Worm (Caenorhabditis elegans) whole organism, L4 larva: ENCODE measurements around the gene F22E5.1.

Source experiments
- T26A8.4 ChIP-seq: fragments of 200-800 bp; sonication (Bioruptor generic); IDR thresholded peaks from 2 replicates; pipeline ENCODE4 v1.3.6; 2022; ENCODE audit warnings: missing genetic modification characterization, missing compliant biosample characterization
- ZK546.5 ChIP-seq, 2 experiments: sonication (generic microtip); optimal IDR thresholded peaks; 2 replicates each; lab custom pipeline; 2017; ENCODE audit warnings: missing biosample characterization in 2 of 2, missing genetic modification characterization in 2 of 2
- cey-2 ChIP-seq: sonication (generic microtip); optimal IDR thresholded peaks from 3 replicates; lab custom pipeline; 2017; ENCODE audit warnings: missing genetic modification characterization, mild to moderate bottlenecking, missing compliant biosample characterization, antibody characterized with exemption, borderline replicate concordance; ENCODE audit not compliant: insufficient read depth
- daf-16 ChIP-seq, 3 experiments: sonication (generic microtip); optimal IDR thresholded peaks; 2 replicates each; lab custom pipeline; 2016 to 2017; ENCODE audit warnings: missing genetic modification characterization in 3 of 3, missing genetic modification reagents in 3 of 3, mild to moderate bottlenecking in 2 of 3, missing compliant biosample characterization in 2 of 3, missing biosample characterization in 1 of 3, moderate library complexity in 1 of 3
- fkh-10 ChIP-seq: fragments of 150-350 bp; optimal IDR thresholded peaks from 2 replicates; lab custom pipeline; 2014; ENCODE audit warnings: missing biosample characterization, missing genetic modification reagents, missing genetic modification characterization
- hlh-11 ChIP-seq: fragments of 200-800 bp; sonication (Bioruptor generic); optimal IDR thresholded peaks from 2 replicates; lab custom pipeline; 2018; ENCODE audit warnings: mild to moderate bottlenecking, missing genetic modification characterization, missing compliant biosample characterization
- lin-13 ChIP-seq: fragments of 150-350 bp; optimal IDR thresholded peaks from 2 replicates; lab custom pipeline; 2014; ENCODE audit warnings: missing biosample characterization, missing genetic modification reagents, missing genetic modification characterization
- lin-38 ChIP-seq: fragments of 200-800 bp; sonication (Bioruptor generic); IDR thresholded peaks from 2 replicates; pipeline ENCODE4 v1.3.6; 2022; ENCODE audit warnings: missing genetic modification reagents, missing genetic modification characterization, missing compliant biosample characterization
- lir-3 ChIP-seq: sonication (generic microtip); optimal IDR thresholded peaks from 2 replicates; lab custom pipeline; 2016; ENCODE audit warnings: mild to moderate bottlenecking, missing genetic modification characterization, missing compliant biosample characterization
- mdl-1 ChIP-seq, 2 experiments: fragments of 150-350 bp in 1 of 2; sonication (generic microtip) in 1 of 2; optimal IDR thresholded peaks; 2 replicates each; lab custom pipeline; 2014 to 2017; ENCODE audit warnings: missing biosample characterization in 2 of 2, missing genetic modification characterization in 2 of 2
- sdz-12 ChIP-seq: fragments of 200-800 bp; sonication (Bioruptor generic); optimal IDR thresholded peaks from 2 replicates; lab custom pipeline; 2018; ENCODE audit warnings: mild to moderate bottlenecking, missing genetic modification characterization, missing compliant biosample characterization
- unc-62 ChIP-seq, 3 experiments: fragments of 150-350 bp in 1 of 3; sonication (generic microtip); optimal IDR thresholded peaks in 2 of 3; peaks in 1 of 3; 1 replicate in 1 of 3; 2 replicates in 2 of 3; lab custom pipeline; 2014 to 2017; ENCODE audit warnings: missing biosample characterization in 3 of 3, missing genetic modification characterization in 3 of 3, missing genetic modification reagents in 3 of 3, missing genotype in 1 of 3

DNA sequence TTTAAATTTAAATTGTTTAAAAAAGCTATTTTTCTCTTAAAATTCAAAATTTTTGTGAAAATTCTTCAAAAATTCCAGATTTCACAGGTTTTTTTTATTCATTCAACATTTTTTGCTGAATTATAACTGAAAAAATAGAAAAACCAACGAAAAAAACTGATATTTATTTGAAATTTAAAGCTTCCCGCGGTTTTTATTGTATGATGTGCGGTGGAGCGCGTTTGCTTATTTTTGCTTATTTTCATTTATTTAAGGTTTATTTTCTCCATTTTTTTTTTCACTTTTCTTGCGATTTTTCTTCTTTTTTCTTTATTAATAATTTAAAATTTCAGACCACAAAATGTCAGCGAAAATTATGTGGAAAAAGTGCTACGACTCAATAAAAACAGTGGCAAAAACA, 35.5 kb upstream of the F22E5.1 start, which contains the start of gene F22E5.9:
- TF ChIP-seq hlh-11 (tag; lab: Kevin White, UChicago) (no peak), lir-3 (tag; lab: Kevin White, UChicago) (no peak), sdz-12 (GFP tag; lab: Kevin White, UChicago) (no peak), lin-13 (GFP tag; lab: Kevin White, UChicago) (no peak), mdl-1 (tag; optimal IDR thresholded peaks at IDR 0.05; lab: Kevin White, UChicago) (no peak), ZK546.5 (tag; optimal IDR thresholded peaks at IDR 0.05; lab: Kevin White, UChicago) (no peak), T26A8.4 (GFP tag; lab: Robert Waterston, UW) (no peak), fkh-10 (GFP tag; lab: Kevin White, UChicago) (no peak), unc-62 (GFP tag; optimal IDR thresholded peaks at IDR 0.05 in 1 of 2; lab: Kevin White, UChicago) (no peak), unc-62 (tag; optimal IDR thresholded peaks at IDR 0.05; lab: Kevin White, UChicago) (no peak), daf-16 (GFP tag; optimal IDR thresholded peaks at IDR 0.05; lab: Kevin White, UChicago) (no peak), daf-16 (tag; optimal IDR thresholded peaks at IDR 0.05; lab: Kevin White, UChicago) (no peak), cey-2 (tag; lab: Kevin White, UChicago) (no peak), lin-38 (GFP tag; lab: Robert Waterston, UW) (peak; percentile 89)
